Worm (Caenorhabditis elegans) whole organism, L4 larva: Measurements from ENCODE around the gene mrps-12.
A peak's percentile ranks its signal among the peaks of the same experiment; 100 is the strongest.

Experiments used
- F26F4.8 ChIP-seq: fragments of 200-800 bp; sonication (Bioruptor generic); conservative IDR thresholded peaks from 2 replicates; pipeline ENCODE4 v1.3.6; 2022; ENCODE audit warnings: missing genetic modification characterization, missing compliant biosample characterization
- Y105C5A.15 ChIP-seq: fragments of 200-800 bp; sonication (Bioruptor generic); IDR thresholded peaks from 2 replicates; pipeline ENCODE4 v1.3.6; 2022; ENCODE audit warnings: missing genetic modification characterization, missing compliant biosample characterization
- Y5F2A.4 ChIP-seq: fragments of 200-800 bp; sonication (Bioruptor generic); optimal IDR thresholded peaks from 2 replicates; lab custom pipeline; 2018; ENCODE audit warnings: mild to moderate bottlenecking, missing genetic modification characterization, missing compliant biosample characterization
- ZK337.2 ChIP-seq: fragments of 200-800 bp; sonication (Bioruptor generic); IDR thresholded peaks from 2 replicates; pipeline ENCODE4 v1.3.6; 2022; ENCODE audit warnings: missing genetic modification reagents, missing genetic modification characterization, missing compliant biosample characterization
- aly-2 ChIP-seq: sonication (generic microtip); optimal IDR thresholded peaks from 2 replicates; lab custom pipeline; 2018; ENCODE audit warnings: missing biosample characterization, missing genetic modification characterization
- cey-2 ChIP-seq: sonication (generic microtip); optimal IDR thresholded peaks from 3 replicates; lab custom pipeline; 2017; ENCODE audit warnings: missing genetic modification characterization, mild to moderate bottlenecking, missing compliant biosample characterization, antibody characterized with exemption, borderline replicate concordance; ENCODE audit not compliant: insufficient read depth
- daf-8 ChIP-seq: fragments of 200-800 bp; sonication (Bioruptor generic); IDR thresholded peaks from 2 replicates; pipeline ENCODE4 v1.3.6; 2022; ENCODE audit warnings: missing genetic modification characterization, missing compliant biosample characterization
- egl-43 ChIP-seq: fragments of 200-800 bp; sonication (Bioruptor generic); IDR thresholded peaks from 2 replicates; pipeline ENCODE4 v1.3.6; 2022; ENCODE audit warnings: missing genetic modification reagents, missing genetic modification characterization, missing compliant biosample characterization
- hif-1 ChIP-seq, 2 experiments: sonication (generic microtip); optimal IDR thresholded peaks; 2 replicates each; lab custom pipeline; 2016 to 2017; ENCODE audit warnings: missing compliant biosample characterization in 2 of 2, missing genetic modification characterization in 2 of 2, missing genetic modification reagents in 2 of 2, missing genotype in 2 of 2, mild to moderate bottlenecking in 1 of 2
- hlh-30 ChIP-seq: sonication (generic microtip); optimal IDR thresholded peaks from 2 replicates; lab custom pipeline; 2017; ENCODE audit warnings: antibody characterized with exemption, mild to moderate bottlenecking, missing genetic modification characterization, missing compliant biosample characterization; ENCODE audit not compliant: insufficient read depth
- madf-5 ChIP-seq, 2 experiments: fragments of 200-800 bp; sonication (Bioruptor generic); IDR thresholded peaks; 2 replicates each; pipeline ENCODE4 v1.3.6; 2022; ENCODE audit warnings: missing compliant biosample characterization in 2 of 2, missing genetic modification characterization in 2 of 2
- mdl-1 ChIP-seq, 2 experiments: fragments of 150-350 bp in 1 of 2; sonication (generic microtip) in 1 of 2; optimal IDR thresholded peaks; 2 replicates each; lab custom pipeline; 2014 to 2017; ENCODE audit warnings: missing biosample characterization in 2 of 2, missing genetic modification characterization in 2 of 2
- mes-2 ChIP-seq: sonication (generic microtip); optimal IDR thresholded peaks from 2 replicates; lab custom pipeline; 2016; ENCODE audit warnings: missing genotype, mild to moderate bottlenecking, missing genetic modification characterization, missing compliant biosample characterization; ENCODE audit not compliant: poor library complexity, severe bottlenecking
- nhr-10 ChIP-seq: fragments of 150-350 bp; optimal IDR thresholded peaks from 2 replicates; lab custom pipeline; 2014; ENCODE audit warnings: missing biosample characterization, missing genetic modification characterization
- nhr-41 ChIP-seq: fragments of 200-800 bp; sonication (Bioruptor generic); IDR thresholded peaks from 2 replicates; pipeline ENCODE4 v1.3.6; 2022; ENCODE audit warnings: missing genetic modification reagents, missing genetic modification characterization, missing compliant biosample characterization
- nhr-48 ChIP-seq: sonication (generic microtip); optimal IDR thresholded peaks from 2 replicates; lab custom pipeline; 2016; ENCODE audit warnings: mild to moderate bottlenecking, missing genetic modification characterization, missing compliant biosample characterization
- nhr-77 ChIP-seq: fragments of 150-350 bp; optimal IDR thresholded peaks from 2 replicates; lab custom pipeline; 2014; ENCODE audit warnings: missing biosample characterization, missing genetic modification characterization
- pha-4 ChIP-seq, 2 experiments: fragments of 150-350 bp in 1 of 2; fragments of 200-800 bp in 1 of 2; sonication (Bioruptor generic) in 1 of 2; IDR thresholded peaks in 1 of 2; optimal IDR thresholded peaks in 1 of 2; 2 replicates each; pipeline versions ENCODE4 v1.3.6 to Lab custom; 2014 to 2022; ENCODE audit warnings: missing genetic modification characterization in 2 of 2, missing genetic modification reagents in 2 of 2, missing biosample characterization in 1 of 2, missing compliant biosample characterization in 1 of 2
- php-3 ChIP-seq: fragments of 200-800 bp; sonication (Bioruptor generic); IDR thresholded peaks from 2 replicates; pipeline ENCODE4 v1.3.6; 2022; ENCODE audit warnings: missing genetic modification reagents, missing genetic modification characterization, missing compliant biosample characterization
- pqm-1 ChIP-seq: sonication (generic microtip); optimal IDR thresholded peaks from 2 replicates; lab custom pipeline; 2017; ENCODE audit warnings: missing biosample characterization, missing genetic modification characterization
- rbr-2 ChIP-seq: sonication (generic microtip); optimal IDR thresholded peaks from 2 replicates; lab custom pipeline; 2016; ENCODE audit warnings: missing genotype, missing genetic modification characterization, missing compliant biosample characterization
- saeg-2 ChIP-seq: fragments of 200-800 bp; sonication (Bioruptor generic); IDR thresholded peaks from 2 replicates; pipeline ENCODE4 v1.3.6; 2022; ENCODE audit warnings: missing genetic modification reagents, missing genetic modification characterization, missing compliant biosample characterization
- sdz-12 ChIP-seq: fragments of 200-800 bp; sonication (Bioruptor generic); optimal IDR thresholded peaks from 2 replicates; lab custom pipeline; 2018; ENCODE audit warnings: mild to moderate bottlenecking, missing genetic modification characterization, missing compliant biosample characterization
- set-16 ChIP-seq: fragments of 200-800 bp; sonication (Bioruptor generic); IDR thresholded peaks from 2 replicates; pipeline ENCODE4 v1.3.6; 2022; ENCODE audit warnings: missing genetic modification reagents, missing genetic modification characterization, missing compliant biosample characterization
- snpc-1.2 ChIP-seq: fragments of 200-800 bp; sonication (Bioruptor generic); IDR thresholded peaks from 2 replicates; pipeline ENCODE4 v1.3.6; 2022; ENCODE audit warnings: missing genetic modification reagents, missing genetic modification characterization, missing compliant biosample characterization
- snpc-4 ChIP-seq: fragments of 150-350 bp; optimal IDR thresholded peaks from 2 replicates; lab custom pipeline; 2014; ENCODE audit warnings: missing biosample characterization, missing genetic modification characterization
- spr-3 ChIP-seq: fragments of 200-800 bp; sonication (Bioruptor generic); optimal IDR thresholded peaks from 2 replicates; lab custom pipeline; 2018; ENCODE audit warnings: mild to moderate bottlenecking, missing genetic modification characterization, missing compliant biosample characterization
- tra-1 ChIP-seq: fragments of 200-800 bp; sonication (Bioruptor generic); IDR thresholded peaks from 2 replicates; pipeline ENCODE4 v1.3.6; 2022; ENCODE audit warnings: missing genetic modification reagents, missing genetic modification characterization, missing compliant biosample characterization
- unc-130 ChIP-seq: sonication (generic microtip); optimal IDR thresholded peaks from 2 replicates; lab custom pipeline; 2016; ENCODE audit warnings: missing genetic modification reagents, missing genetic modification characterization, missing compliant biosample characterization
- vab-7 ChIP-seq: fragments of 200-800 bp; sonication (Bioruptor generic); IDR thresholded peaks from 2 replicates; pipeline ENCODE4 v1.3.6; 2022; ENCODE audit warnings: missing genetic modification reagents, missing genetic modification characterization, missing compliant biosample characterization
- zag-1 ChIP-seq: fragments of 150-350 bp; optimal IDR thresholded peaks from 2 replicates; lab custom pipeline; 2014; ENCODE audit warnings: missing biosample characterization, missing genetic modification characterization
- zfp-2 ChIP-seq: sonication (generic microtip); optimal IDR thresholded peaks from 2 replicates; lab custom pipeline; 2016; ENCODE audit warnings: mild to moderate bottlenecking, missing genetic modification characterization, missing compliant biosample characterization
- zip-2 ChIP-seq: fragments of 150-350 bp; optimal IDR thresholded peaks from 2 replicates; lab custom pipeline; 2014; ENCODE audit warnings: missing biosample characterization, missing genetic modification characterization

Gene mrps-12

DNA sequence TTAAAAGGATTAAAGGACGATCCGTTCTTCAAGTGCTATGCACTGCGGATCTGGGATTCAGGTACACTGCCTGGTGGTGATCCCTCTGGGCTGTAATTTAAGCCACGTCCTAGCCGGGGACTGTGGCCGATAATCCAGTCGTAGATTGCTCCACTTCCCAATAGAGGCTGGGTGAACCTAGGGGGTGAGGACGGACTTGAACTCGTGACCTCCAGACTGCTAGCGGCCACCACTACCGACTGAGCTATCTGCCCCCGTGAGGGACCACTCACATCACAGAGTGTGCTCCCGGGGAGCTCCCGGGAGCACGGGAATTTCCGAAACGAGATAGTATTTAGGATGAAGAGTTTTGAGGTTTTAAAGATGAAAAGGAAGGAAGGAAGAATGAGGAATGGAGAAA, 42.5 kb upstream of the mrps-12 start:
- TF ChIP-seq set-16 (GFP tag; lab: Robert Waterston, UW) = peak; percentile 63
- peak; percentile 58 for TF ChIP-seq egl-43 (GFP tag; lab: Robert Waterston, UW)
- TF ChIP-seq, all 104 proteins: peak for 2; not testable (repeated sequence) for 102

ce11 chrV:20797918-20798317, 40.0 kb upstream of the mrps-12 start, which contains the start of gene sdf-9:
sdf-9 (plus strand) TSS chrV:20798218.
- TF ChIP-seq vab-7 (GFP tag; lab: Robert Waterston, UW) = no peak
- TF ChIP-seq pqm-1 (tag; lab: Kevin White, UChicago) = no peak
- TF ChIP-seq daf-8 (GFP tag; lab: Robert Waterston, UW) = no peak
- TF ChIP-seq zag-1 (tag; lab: Kevin White, UChicago) = no peak

DNA sequence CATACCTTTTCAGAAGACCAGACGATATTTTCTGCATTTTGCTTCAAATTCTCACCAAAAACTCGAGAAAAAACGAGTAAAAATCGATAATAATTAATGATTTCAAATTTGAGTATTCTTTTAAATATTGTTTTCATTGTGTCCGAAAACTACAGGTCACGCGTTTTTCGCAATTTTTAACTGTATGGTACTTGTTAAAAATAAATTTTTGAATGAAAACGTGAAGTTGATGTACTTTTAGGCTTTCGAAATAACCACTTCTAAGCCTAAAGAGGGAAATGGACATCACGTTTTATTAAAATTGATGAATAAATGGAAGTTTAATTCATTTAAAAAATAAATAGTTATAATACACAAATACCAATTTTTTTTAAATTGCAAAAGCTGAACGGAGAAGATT, 35.0 kb upstream of the mrps-12 start, which contains the start of gene Y44A6D.5:
Gene Y44A6D.5, minus strand, starts transcription at position 101 of the 400 bp plus-strand sequence.
- TF ChIP-seq F26F4.8 = no peak
- TF ChIP-seq Y5F2A.4 (GFP tag; lab: Kevin White, UChicago) = no peak
- no peak for TF ChIP-seq snpc-1.2 (GFP tag; lab: Robert Waterston, UW)
- no peak for TF ChIP-seq vab-7 (GFP tag; lab: Robert Waterston, UW)
- no peak for TF ChIP-seq rbr-2 (tag; lab: Kevin White, UChicago)
- TF ChIP-seq hlh-30 (tag; lab: Kevin White, UChicago) = no peak

DNA sequence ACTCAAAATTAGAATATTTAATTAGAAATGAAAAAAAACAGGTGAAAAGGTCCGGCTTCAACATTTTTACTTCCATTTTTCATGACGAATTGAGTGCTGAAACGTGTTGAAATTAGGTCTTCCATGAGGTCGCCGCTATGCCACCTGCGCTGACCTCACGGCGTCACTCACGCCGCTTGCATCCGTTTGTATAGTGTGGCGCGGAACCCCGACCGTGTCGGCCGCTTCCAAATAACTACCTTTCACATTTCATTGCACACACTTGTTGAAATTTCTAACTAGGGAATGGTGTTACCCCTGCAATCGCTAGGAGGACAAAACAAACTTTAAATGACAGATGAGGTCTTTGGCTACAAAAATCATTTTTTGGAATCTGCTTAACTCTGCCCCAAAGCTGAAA, 34.4 kb upstream of the mrps-12 start:
- TF ChIP-seq Y105C5A.15 (GFP tag; lab: Robert Waterston, UW) (peak; percentile 7; the same call in 1 of the 2 replicates), snpc-4 (tag; lab: Kevin White, UChicago) (peak; percentile 64), php-3 (0 out of 2 replicates have a peak, but pooled peaks have one; percentile 56), nhr-41 (GFP tag; lab: Robert Waterston, UW) (peak; percentile 33; the same call in 1 of the 2 replicates)

- TF ChIP-seq nhr-10 (no peak), unc-130 (GFP tag; lab: Kevin White, UChicago) (no peak), pha-4 (GFP tag; IDR thresholded peaks at IDR 0.05; lab: Robert Waterston, UW) (no peak), pha-4 (tag; optimal IDR thresholded peaks at IDR 0.05; lab: Kevin White, UChicago) (no peak), cey-2 (no peak), nhr-48 (tag; lab: Kevin White, UChicago) (no peak), tra-1 (GFP tag; lab: Robert Waterston, UW) (no peak), egl-43 (GFP tag; lab: Robert Waterston, UW) (no peak), nhr-77 (tag; lab: Kevin White, UChicago) (no peak), zfp-2 (tag; lab: Kevin White, UChicago) (no peak), mdl-1 (tag; optimal IDR thresholded peaks at IDR 0.05; lab: Kevin White, UChicago) (no peak), hif-1 (tag; optimal IDR thresholded peaks at IDR 0.05; lab: Kevin White, UChicago) (no peak), aly-2 (tag; lab: Kevin White, UChicago) (no peak), mes-2 (tag; lab: Kevin White, UChicago) (no peak), spr-3 (GFP tag; lab: Kevin White, UChicago) (no peak), sdz-12 (GFP tag; lab: Kevin White, UChicago) (no peak), ZK337.2 (GFP tag; lab: Robert Waterston, UW) (no peak), saeg-2 (GFP tag; lab: Robert Waterston, UW) (no peak), zip-2 (no peak), madf-5 (GFP tag; IDR thresholded peaks at IDR 0.05; lab: Robert Waterston, UW) (no peak)
Measured at ce11 chrV:20807038-20807437, 30.8 kb upstream of the mrps-12 start, which contains the start of gene Y44A6D.6. Y44A6D.6 (plus strand) TSS chrV:20807338.
